Fruit fly (Drosophila melanogaster) whole organism, prepupa: ENCODE results near the gene CG9903.

Experiments
- CG11762 ChIP-seq: fragments of 200-800 bp; sonication (Bioruptor generic); optimal IDR thresholded peaks from 3 replicates; lab custom pipeline; 2016; ENCODE audit warnings: missing biosample characterization, missing genetic modification characterization; ENCODE audit not compliant: insufficient read depth
- CG31627 ChIP-seq: fragments of 200-800 bp; sonication (Bioruptor generic); optimal IDR thresholded peaks from 3 replicates; lab custom pipeline; 2016; ENCODE audit warnings: missing biosample characterization, missing genetic modification characterization
- CG9139 ChIP-seq: fragments of 200-800 bp; sonication (Bioruptor generic); optimal IDR thresholded peaks from 3 replicates; lab custom pipeline; 2017; ENCODE audit warnings: missing biosample characterization, mild to moderate bottlenecking, missing genetic modification characterization
- Lpt ChIP-seq: fragments of 200-800 bp; sonication (Bioruptor generic); optimal IDR thresholded peaks from 3 replicates; lab custom pipeline; 2016; ENCODE audit warnings: missing biosample characterization, missing genetic modification characterization
- Sox102F ChIP-seq: fragments of 200-800 bp; sonication (Bioruptor generic); optimal IDR thresholded peaks from 2 replicates; lab custom pipeline; 2016; ENCODE audit warnings: missing biosample characterization, mild to moderate bottlenecking, missing genetic modification characterization
- salr ChIP-seq, 2 experiments: fragments of 200-800 bp; sonication (Bioruptor generic); optimal IDR thresholded peaks; 3 replicates each; lab custom pipeline; 2016 to 2018; ENCODE audit warnings: missing biosample characterization in 2 of 2, missing genetic modification characterization in 2 of 2, mild to moderate bottlenecking in 1 of 2

DNA sequence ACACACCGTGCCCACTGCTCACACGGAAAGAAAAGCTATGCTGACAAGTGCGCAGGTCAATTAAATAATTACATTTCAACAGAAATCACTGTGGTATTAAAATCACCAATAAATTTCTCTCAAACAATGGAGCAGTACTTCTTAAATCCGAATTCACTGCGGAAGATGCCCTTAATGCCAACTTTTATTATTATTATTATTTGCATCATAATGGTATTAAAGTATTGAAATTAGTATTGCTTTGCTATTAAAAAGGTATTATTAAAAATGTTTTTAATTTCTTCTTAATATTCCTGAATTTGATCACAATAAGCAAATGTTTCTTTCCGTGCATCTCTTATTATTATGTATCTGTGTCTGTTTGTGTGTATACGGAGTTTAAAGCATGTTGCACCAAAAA, 39.3 kb upstream of the CG9903 start:
- no peak for TF ChIP-seq salr (GFP tag; optimal IDR thresholded peaks at IDR 0.05; lab: Kevin White, UChicago)
- TF ChIP-seq Lpt (GFP tag; lab: Kevin White, UChicago): no peak
- TF ChIP-seq CG31627: no peak
- no peak for TF ChIP-seq Sox102F
- no peak for TF ChIP-seq CG11762 (GFP tag; lab: Kevin White, UChicago)
- TF ChIP-seq CG9139 (GFP tag; lab: Kevin White, UChicago): no peak
